Worm (Caenorhabditis elegans): Measurements from ENCODE around the gene scav-4.
A peak's percentile ranks its signal among the peaks of the same experiment; 100 is the strongest.

Gene scav-4

DNA sequence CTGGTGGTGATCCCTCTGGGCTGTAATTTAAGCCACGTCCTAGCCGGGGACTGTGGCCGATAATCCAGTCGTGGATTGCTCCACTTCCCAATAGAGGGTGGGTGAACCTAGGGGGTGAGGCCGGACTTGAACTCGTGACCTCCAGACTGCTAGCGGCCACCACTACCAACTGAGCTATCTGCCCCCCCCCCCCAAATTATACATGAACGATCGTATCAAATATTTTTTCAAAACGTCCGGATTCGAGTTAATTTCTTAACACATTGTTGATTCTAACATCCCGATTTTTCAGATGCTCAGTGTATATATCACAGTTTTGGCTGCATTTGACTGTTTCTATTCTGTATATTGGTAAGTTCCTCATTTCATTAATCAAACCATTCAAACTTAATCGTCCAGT, 14.5 kb upstream of the scav-4 start:
- peak; percentile 69 for TF ChIP-seq snpc-1.2 (GFP tag; IDR thresholded peaks at IDR 0.05)

DNA sequence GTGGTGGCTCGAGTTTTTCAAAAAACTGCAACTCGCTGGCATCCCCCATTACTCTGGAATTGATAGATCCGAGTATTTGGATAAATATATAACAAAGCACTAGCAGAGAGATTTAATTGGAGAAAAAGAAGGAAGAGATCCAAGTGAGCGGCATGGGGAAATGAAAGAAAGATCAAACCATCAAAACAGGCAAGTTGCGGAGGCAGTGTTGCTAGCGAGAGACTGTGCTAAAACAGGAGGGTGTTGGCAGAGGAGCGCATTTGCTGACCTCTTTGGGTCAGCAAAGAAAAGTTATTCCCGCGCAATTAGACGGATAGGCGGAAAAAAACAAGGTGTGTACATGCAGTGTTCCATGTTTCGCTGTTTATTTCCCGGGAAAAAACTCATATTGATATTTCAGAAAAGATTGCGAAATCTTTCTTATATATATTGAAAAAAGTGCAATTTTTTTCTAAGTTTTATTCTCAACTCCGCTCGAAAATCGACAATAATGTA, 5.9 kb upstream of the scav-4 start, which contains the start of gene ppk-3:
ppk-3 (minus strand) TSS at position 51 of the 495 bp plus-strand sequence.
- TF ChIP-seq lsy-2 (tag; optimal IDR thresholded peaks at IDR 0.05): peak; percentile 8 to 81
- TF ChIP-seq nhr-10 (tag; optimal IDR thresholded peaks at IDR 0.05): no peak
- peak; percentile 48; the same call in 1 of the 2 replicates for TF ChIP-seq tra-1 (GFP tag; IDR thresholded peaks at IDR 0.05)
- TF ChIP-seq madf-9 (GFP tag; conservative IDR thresholded peaks at IDR 0.05): 0 out of 2 replicates have a peak, but pooled peaks have one; percentile 11
- peak; percentile 16 for TF ChIP-seq nhr-48 (tag; optimal IDR thresholded peaks at IDR 0.05)
- peak; percentile 62 for TF ChIP-seq nhr-77 (tag; optimal IDR thresholded peaks at IDR 0.05)
- TF ChIP-seq F49E8.2 (tag; optimal IDR thresholded peaks at IDR 0.05; ENCODE audit: borderline replicate concordance): no peak
- TF ChIP-seq daf-12 (tag; optimal IDR thresholded peaks at IDR 0.05): no peak
- TF ChIP-seq ctbp-1 (GFP tag; IDR thresholded peaks at IDR 0.05): no peak; the same call in 1 of the 2 replicates
- TF ChIP-seq nhr-11 (tag; optimal IDR thresholded peaks at IDR 0.05): peak; percentile 76
- TF ChIP-seq mep-1 (tag; optimal IDR thresholded peaks at IDR 0.05): peak; percentile 79
- TF ChIP-seq ztf-11 (tag; optimal IDR thresholded peaks at IDR 0.05): no peak
- TF ChIP-seq saeg-2 (GFP tag; IDR thresholded peaks at IDR 0.05): no peak
- no peak for TF ChIP-seq lim-7 (GFP tag; IDR thresholded peaks at IDR 0.05)
- no peak for TF ChIP-seq ceh-44 (GFP tag; IDR thresholded peaks at IDR 0.05)
- TF ChIP-seq spr-1 (tag; optimal IDR thresholded peaks at IDR 0.05): peak; percentile 9
- no peak for TF ChIP-seq zip-11 (GFP tag; IDR thresholded peaks at IDR 0.05)
- TF ChIP-seq lin-38 (GFP tag; IDR thresholded peaks at IDR 0.05): peak; percentile 96
- TF ChIP-seq skn-1 (tag; optimal IDR thresholded peaks at IDR 0.05): no peak
- no peak for TF ChIP-seq Y5F2A.4 (GFP tag; optimal IDR thresholded peaks at IDR 0.05)
- TF ChIP-seq lir-3 (tag; optimal IDR thresholded peaks at IDR 0.05): no peak
- peak; percentile 72 for TF ChIP-seq mxl-3 (GFP tag; optimal IDR thresholded peaks at IDR 0.05)
- TF ChIP-seq dpl-1 (GFP tag; optimal IDR thresholded peaks at IDR 0.05): peak; percentile 72
- peak; percentile 24; the same call in 1 of the 2 replicates for TF ChIP-seq ceh-20 (GFP tag; IDR thresholded peaks at IDR 0.05)
- peak; percentile 0 for TF ChIP-seq lin-13 (GFP tag; optimal IDR thresholded peaks at IDR 0.05)
- peak in 1 of 2 experiments; percentile 46 for TF ChIP-seq hif-1 (tag; optimal IDR thresholded peaks at IDR 0.05)
- peak; percentile 75 for TF ChIP-seq dve-1 (tag; optimal IDR thresholded peaks at IDR 0.05; ENCODE audit: insufficient read depth)
- TF ChIP-seq dmd-8 (GFP tag; IDR thresholded peaks at IDR 0.05): no peak
- peak; percentile 98 for TF ChIP-seq aha-1 (tag)
- no peak for TF ChIP-seq mxl-2 (GFP tag; conservative IDR thresholded peaks at IDR 0.05)
- TF ChIP-seq nhr-102 (tag; optimal IDR thresholded peaks at IDR 0.05): peak; percentile 13
- no peak for TF ChIP-seq php-3 (GFP tag; IDR thresholded peaks at IDR 0.05)
- TF ChIP-seq F37D6.2 (tag; optimal IDR thresholded peaks at IDR 0.05): no peak
- TF ChIP-seq egl-43 (GFP tag; IDR thresholded peaks at IDR 0.05): no peak
- no peak for TF ChIP-seq ZK337.2 (GFP tag; IDR thresholded peaks at IDR 0.05)
- TF ChIP-seq nhr-6 (tag; optimal IDR thresholded peaks at IDR 0.05): peak; percentile 17
- TF ChIP-seq lin-29 (GFP tag; IDR thresholded peaks at IDR 0.05): 0 out of 2 replicates have a peak, but pooled peaks have one; percentile 21
- no peak for TF ChIP-seq ceh-82 (tag; optimal IDR thresholded peaks at IDR 0.05)
- TF ChIP-seq mdl-1 (tag; optimal IDR thresholded peaks at IDR 0.05): peak in 1 of 2 experiments; percentile 75
- peak; percentile 56 for TF ChIP-seq dmd-6 (GFP tag; IDR thresholded peaks at IDR 0.05)
- no peak for TF ChIP-seq pha-4 (GFP tag; IDR thresholded peaks at IDR 0.05)
- peak; percentile 45 for TF ChIP-seq pha-4 (tag; optimal IDR thresholded peaks at IDR 0.05)
- peak; percentile 70 for TF ChIP-seq nhr-28 (tag; optimal IDR thresholded peaks at IDR 0.05)
- peak in 1 of 2 experiments; percentile 79 for TF ChIP-seq unc-62 (GFP tag; optimal IDR thresholded peaks at IDR 0.05 in 1 of 2)
- TF ChIP-seq unc-62 (tag; optimal IDR thresholded peaks at IDR 0.05): no peak
- TF ChIP-seq hlh-11 (tag; optimal IDR thresholded peaks at IDR 0.05): peak; percentile 85
- TF ChIP-seq hlh-30 (tag; optimal IDR thresholded peaks at IDR 0.05; ENCODE audit: insufficient read depth): peak; percentile 81
- no peak for TF ChIP-seq ztf-7 (tag; optimal IDR thresholded peaks at IDR 0.05)
- TF ChIP-seq nhr-42 (GFP tag; IDR thresholded peaks at IDR 0.05): peak; percentile 47; the same call in 1 of the 2 replicates

Data from whole organism, L4 larva.